Worm (Caenorhabditis elegans) whole organism, L4 larva: Measurements from ENCODE around the gene lin-24.

Experiments
- F26F4.8 ChIP-seq: fragments of 200-800 bp; sonication (Bioruptor generic); conservative IDR thresholded peaks from 2 replicates; pipeline ENCODE4 v1.3.6; 2022; ENCODE audit warnings: missing genetic modification characterization, missing compliant biosample characterization
- F44E2.7 ChIP-seq: fragments of 200-800 bp; sonication (Bioruptor generic); IDR thresholded peaks from 2 replicates; pipeline ENCODE4 v2.1.2; 2022; ENCODE audit warnings: missing genetic modification characterization, missing compliant biosample characterization
- F49E8.2 ChIP-seq: sonication (generic microtip); optimal IDR thresholded peaks from 2 replicates; lab custom pipeline; 2016; ENCODE audit warnings: missing compliant biosample characterization, mild to moderate bottlenecking, missing genetic modification characterization, borderline replicate concordance
- T20F7.1 ChIP-seq: fragments of 200-800 bp; sonication (Bioruptor generic); optimal IDR thresholded peaks from 2 replicates; lab custom pipeline; 2018; ENCODE audit warnings: mild to moderate bottlenecking, missing genetic modification characterization, missing compliant biosample characterization
- Y48G9A.11 ChIP-seq: fragments of 200-800 bp; sonication (Bioruptor generic); IDR thresholded peaks from 2 replicates; pipeline ENCODE4 v1.3.6; 2022; ENCODE audit warnings: missing genetic modification reagents, missing genetic modification characterization, missing compliant biosample characterization
- Y5F2A.4 ChIP-seq: fragments of 200-800 bp; sonication (Bioruptor generic); optimal IDR thresholded peaks from 2 replicates; lab custom pipeline; 2018; ENCODE audit warnings: mild to moderate bottlenecking, missing genetic modification characterization, missing compliant biosample characterization
- ZK546.5 ChIP-seq, 2 experiments: sonication (generic microtip); optimal IDR thresholded peaks; 2 replicates each; lab custom pipeline; 2017; ENCODE audit warnings: missing biosample characterization in 2 of 2, missing genetic modification characterization in 2 of 2
- aha-1 ChIP-seq: fragments of 150-350 bp; peaks from one replicate; lab custom pipeline; 2014; ENCODE audit warnings: missing biosample characterization, missing genetic modification characterization
- attf-4 ChIP-seq: sonication (generic microtip); optimal IDR thresholded peaks from 3 replicates; lab custom pipeline; 2017; ENCODE audit warnings: missing biosample characterization, missing genetic modification characterization
- ceh-82 ChIP-seq: sonication (generic microtip); optimal IDR thresholded peaks from 2 replicates; lab custom pipeline; 2017; ENCODE audit warnings: missing biosample characterization, missing genetic modification characterization
- daf-12 ChIP-seq: fragments of 150-350 bp; optimal IDR thresholded peaks from 2 replicates; lab custom pipeline; 2014; ENCODE audit warnings: missing biosample characterization, missing genetic modification reagents, missing genetic modification characterization
- daf-16 ChIP-seq, 3 experiments: sonication (generic microtip); optimal IDR thresholded peaks; 2 replicates each; lab custom pipeline; 2016 to 2017; ENCODE audit warnings: missing genetic modification characterization in 3 of 3, missing genetic modification reagents in 3 of 3, mild to moderate bottlenecking in 2 of 3, missing compliant biosample characterization in 2 of 3, missing biosample characterization in 1 of 3, moderate library complexity in 1 of 3
- daf-19 ChIP-seq: fragments of 200-800 bp; sonication (Bioruptor generic); conservative IDR thresholded peaks from 2 replicates; pipeline ENCODE4 v1.3.6; 2022; ENCODE audit warnings: missing genetic modification characterization, missing compliant biosample characterization
- dmd-8 ChIP-seq: fragments of 200-800 bp; sonication (Bioruptor generic); IDR thresholded peaks from 2 replicates; pipeline ENCODE4 v1.3.6; 2022; ENCODE audit warnings: missing genetic modification characterization, missing compliant biosample characterization
- dmd-9 ChIP-seq: fragments of 200-800 bp; sonication (Bioruptor generic); IDR thresholded peaks from 2 replicates; pipeline ENCODE4 v1.3.6; 2022; ENCODE audit warnings: missing genetic modification reagents, missing genetic modification characterization, missing compliant biosample characterization
- fos-1 ChIP-seq: fragments of 150-350 bp; optimal IDR thresholded peaks from 2 replicates; lab custom pipeline; 2014; ENCODE audit warnings: missing biosample characterization, missing genetic modification characterization
- hlh-11 ChIP-seq: fragments of 200-800 bp; sonication (Bioruptor generic); optimal IDR thresholded peaks from 2 replicates; lab custom pipeline; 2018; ENCODE audit warnings: mild to moderate bottlenecking, missing genetic modification characterization, missing compliant biosample characterization
- hlh-30 ChIP-seq: sonication (generic microtip); optimal IDR thresholded peaks from 2 replicates; lab custom pipeline; 2017; ENCODE audit warnings: antibody characterized with exemption, mild to moderate bottlenecking, missing genetic modification characterization, missing compliant biosample characterization; ENCODE audit not compliant: insufficient read depth
- jun-1 ChIP-seq: fragments of 150-350 bp; optimal IDR thresholded peaks from 2 replicates; lab custom pipeline; 2014; ENCODE audit warnings: missing biosample characterization, missing genetic modification reagents, missing genetic modification characterization
- lin-39 ChIP-seq: fragments of 150-350 bp; optimal IDR thresholded peaks from 2 replicates; lab custom pipeline; 2014; ENCODE audit warnings: missing biosample characterization, missing genetic modification reagents, missing genetic modification characterization
- lir-3 ChIP-seq: sonication (generic microtip); optimal IDR thresholded peaks from 2 replicates; lab custom pipeline; 2016; ENCODE audit warnings: mild to moderate bottlenecking, missing genetic modification characterization, missing compliant biosample characterization
- madf-9 ChIP-seq: fragments of 200-800 bp; sonication (Bioruptor generic); conservative IDR thresholded peaks from 2 replicates; pipeline ENCODE4 v1.3.6; 2022; ENCODE audit warnings: missing genetic modification reagents, missing genetic modification characterization, missing compliant biosample characterization
- mxl-2 ChIP-seq: fragments of 200-800 bp; sonication (Bioruptor generic); conservative IDR thresholded peaks from 2 replicates; pipeline ENCODE4 v1.3.6; 2022; ENCODE audit warnings: missing genetic modification reagents, missing genetic modification characterization, missing compliant biosample characterization
- nhr-10 ChIP-seq: fragments of 150-350 bp; optimal IDR thresholded peaks from 2 replicates; lab custom pipeline; 2014; ENCODE audit warnings: missing biosample characterization, missing genetic modification characterization
- nhr-11 ChIP-seq: fragments of 150-350 bp; optimal IDR thresholded peaks from 2 replicates; lab custom pipeline; 2014; ENCODE audit warnings: missing biosample characterization, missing genetic modification characterization
- nhr-111 ChIP-seq: fragments of 200-800 bp; sonication (Bioruptor generic); optimal IDR thresholded peaks from 2 replicates; lab custom pipeline; 2018; ENCODE audit warnings: mild to moderate bottlenecking, missing genetic modification characterization, missing compliant biosample characterization
- nhr-28 ChIP-seq: fragments of 150-350 bp; optimal IDR thresholded peaks from 2 replicates; lab custom pipeline; 2014; ENCODE audit warnings: missing biosample characterization, missing genetic modification characterization
- nhr-41 ChIP-seq: fragments of 200-800 bp; sonication (Bioruptor generic); IDR thresholded peaks from 2 replicates; pipeline ENCODE4 v1.3.6; 2022; ENCODE audit warnings: missing genetic modification reagents, missing genetic modification characterization, missing compliant biosample characterization
- nhr-42 ChIP-seq: fragments of 200-800 bp; sonication (Bioruptor generic); IDR thresholded peaks from 2 replicates; pipeline ENCODE4 v1.3.6; 2022; ENCODE audit warnings: missing genetic modification characterization, missing compliant biosample characterization
- php-3 ChIP-seq: fragments of 200-800 bp; sonication (Bioruptor generic); IDR thresholded peaks from 2 replicates; pipeline ENCODE4 v1.3.6; 2022; ENCODE audit warnings: missing genetic modification reagents, missing genetic modification characterization, missing compliant biosample characterization
- saeg-2 ChIP-seq: fragments of 200-800 bp; sonication (Bioruptor generic); IDR thresholded peaks from 2 replicates; pipeline ENCODE4 v1.3.6; 2022; ENCODE audit warnings: missing genetic modification reagents, missing genetic modification characterization, missing compliant biosample characterization
- spr-1 ChIP-seq: sonication (generic microtip); optimal IDR thresholded peaks from 2 replicates; lab custom pipeline; 2016; ENCODE audit warnings: mild to moderate bottlenecking, missing genetic modification characterization, missing compliant biosample characterization
- spr-3 ChIP-seq: fragments of 200-800 bp; sonication (Bioruptor generic); optimal IDR thresholded peaks from 2 replicates; lab custom pipeline; 2018; ENCODE audit warnings: mild to moderate bottlenecking, missing genetic modification characterization, missing compliant biosample characterization
- tra-1 ChIP-seq: fragments of 200-800 bp; sonication (Bioruptor generic); IDR thresholded peaks from 2 replicates; pipeline ENCODE4 v1.3.6; 2022; ENCODE audit warnings: missing genetic modification reagents, missing genetic modification characterization, missing compliant biosample characterization
- unc-62 ChIP-seq, 3 experiments: fragments of 150-350 bp in 1 of 3; sonication (generic microtip); optimal IDR thresholded peaks in 2 of 3; peaks in 1 of 3; 1 replicate in 1 of 3; 2 replicates in 2 of 3; lab custom pipeline; 2014 to 2017; ENCODE audit warnings: missing biosample characterization in 3 of 3, missing genetic modification characterization in 3 of 3, missing genetic modification reagents in 3 of 3, missing genotype in 1 of 3
- zip-11 ChIP-seq: fragments of 200-800 bp; sonication (Bioruptor generic); IDR thresholded peaks from 2 replicates; pipeline ENCODE4 v1.3.6; 2022; ENCODE audit warnings: missing genetic modification characterization, missing compliant biosample characterization
- ztf-7 ChIP-seq: fragments of 150-350 bp; optimal IDR thresholded peaks from 2 replicates; lab custom pipeline; 2014; ENCODE audit warnings: missing biosample characterization, missing genetic modification characterization

lin-24 gene

ce11 chrIV:12109743-12110142, 19.6 kb upstream of the lin-24 start:
- TF ChIP-seq tra-1 (GFP tag; lab: Robert Waterston, UW) (0 out of 2 replicates have a peak, but pooled peaks have one; percentile 19), mxl-2 (GFP tag; lab: Robert Waterston, UW) (no peak)

- TF ChIP-seq Y5F2A.4 (GFP tag; lab: Kevin White, UChicago), result no peak
- TF ChIP-seq lir-3 (tag; lab: Kevin White, UChicago), result no peak
- TF ChIP-seq lin-39 (tag; lab: Kevin White, UChicago), result no peak
- no peak for TF ChIP-seq F49E8.2 (tag; lab: Kevin White, UChicago)
- TF ChIP-seq madf-9, result no peak
- no peak for TF ChIP-seq spr-1 (tag; lab: Kevin White, UChicago)
- no peak for TF ChIP-seq nhr-42 (GFP tag; lab: Robert Waterston, UW)
- TF ChIP-seq ZK546.5 (tag; optimal IDR thresholded peaks at IDR 0.05; lab: Kevin White, UChicago), result no peak
- no peak for TF ChIP-seq php-3 (GFP tag; lab: Robert Waterston, UW)
- TF ChIP-seq ceh-82 (tag; lab: Kevin White, UChicago), result no peak
- no peak for TF ChIP-seq F44E2.7 (GFP tag; lab: Robert Waterston, UW)
- no peak for TF ChIP-seq ztf-7 (tag; lab: Kevin White, UChicago)
- no peak for TF ChIP-seq nhr-41 (GFP tag; lab: Robert Waterston, UW)
- no peak for TF ChIP-seq spr-3
Measured at ce11 chrIV:12110339-12110738, 19.0 kb upstream of the lin-24 start, which contains the start of gene col-129. col-129 (minus strand) TSS chrIV:12110439.

- TF ChIP-seq ztf-7 (tag; lab: Kevin White, UChicago) (no peak), F26F4.8 (no peak), daf-12 (tag; lab: Kevin White, UChicago) (no peak), fos-1 (tag; lab: Kevin White, UChicago) (no peak), nhr-28 (tag; lab: Kevin White, UChicago) (no peak), nhr-42 (GFP tag; lab: Robert Waterston, UW) (no peak), dmd-8 (GFP tag; lab: Robert Waterston, UW) (no peak), saeg-2 (no peak), dmd-9 (GFP tag; lab: Robert Waterston, UW) (no peak), attf-4 (tag; lab: Kevin White, UChicago) (no peak), zip-11 (GFP tag; lab: Robert Waterston, UW) (no peak), nhr-10 (tag; lab: Kevin White, UChicago) (no peak), lin-39 (tag; lab: Kevin White, UChicago) (no peak), T20F7.1 (GFP tag; lab: Kevin White, UChicago) (no peak), nhr-111 (GFP tag; lab: Kevin White, UChicago) (no peak), jun-1 (no peak), unc-62 (GFP tag; optimal IDR thresholded peaks at IDR 0.05 in 1 of 2; lab: Kevin White, UChicago) (no peak), unc-62 (tag; optimal IDR thresholded peaks at IDR 0.05; lab: Kevin White, UChicago) (no peak), hlh-30 (no peak), daf-19 (GFP tag; lab: Robert Waterston, UW) (no peak), Y48G9A.11 (GFP tag; lab: Robert Waterston, UW) (no peak)
Measured at ce11 chrIV:12111477-12111876, 17.8 kb upstream of the lin-24 start, which contains the start of gene dlc-2. dlc-2 (minus strand) TSS chrIV:12111577.

- no peak for TF ChIP-seq nhr-42 (GFP tag; lab: Robert Waterston, UW)
- peak in 1 of 2 experiments; percentile 10 for TF ChIP-seq unc-62 (GFP tag; optimal IDR thresholded peaks at IDR 0.05 in 1 of 2; lab: Kevin White, UChicago)
- TF ChIP-seq unc-62 (tag; optimal IDR thresholded peaks at IDR 0.05; lab: Kevin White, UChicago), result no peak
- TF ChIP-seq nhr-11 (tag; lab: Kevin White, UChicago), result no peak
- no peak for TF ChIP-seq aha-1 (tag; lab: Kevin White, UChicago)
- peak in 1 of 2 experiments; percentile 21 for TF ChIP-seq daf-16 (GFP tag; optimal IDR thresholded peaks at IDR 0.05; lab: Kevin White, UChicago)
- TF ChIP-seq daf-16 (tag; optimal IDR thresholded peaks at IDR 0.05; lab: Kevin White, UChicago), result no peak
- TF ChIP-seq hlh-30, result peak; percentile 56
- peak; percentile 42 for TF ChIP-seq hlh-11 (tag; lab: Kevin White, UChicago)
- TF ChIP-seq, all 104 proteins: peak for 4
Measured at ce11 chrIV:12113056-12113455, 16.2 kb upstream of the lin-24 start.
